Fruit fly (Drosophila melanogaster): ENCODE measurements around the gene CG34355.

Gene CG34355

DNA sequence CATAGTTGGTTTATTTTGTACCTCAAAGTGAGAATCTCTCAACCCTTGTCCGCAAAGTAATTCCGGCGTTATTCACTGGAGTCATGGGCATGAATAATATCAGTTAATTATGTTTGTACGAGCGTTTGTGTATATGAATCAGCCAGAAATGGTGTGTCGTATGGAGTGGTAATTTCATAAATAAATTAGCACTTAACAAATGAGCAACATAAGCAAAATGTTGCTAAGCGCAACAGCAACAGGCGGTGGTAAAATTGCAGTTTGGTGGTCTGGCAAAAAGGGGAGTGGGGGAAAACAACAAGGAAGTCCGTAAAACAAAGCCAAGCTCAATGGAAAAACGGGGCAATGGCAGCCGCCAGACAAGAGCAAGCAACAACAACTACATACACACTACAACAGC, 82.0 kb downstream of the CG34355 start:
- peak; percentile 55 for TF ChIP-seq Med (GFP tag)
- 0 out of 4 replicates have a peak, but pooled peaks have one; percentile 30 for TF ChIP-seq chinmo (GFP tag; IDR thresholded peaks at IDR 0.05; ENCODE audit: partially characterized antibody)
- TF ChIP-seq ash1 (GFP tag; optimal IDR thresholded peaks at IDR 0.05): no peak
- TF ChIP-seq CG7963 (GFP tag; IDR thresholded peaks at IDR 0.05; ENCODE audit: partially characterized antibody): no peak
- no peak for TF ChIP-seq CG3065 (GFP tag; optimal IDR thresholded peaks at IDR 0.05)

DNA sequence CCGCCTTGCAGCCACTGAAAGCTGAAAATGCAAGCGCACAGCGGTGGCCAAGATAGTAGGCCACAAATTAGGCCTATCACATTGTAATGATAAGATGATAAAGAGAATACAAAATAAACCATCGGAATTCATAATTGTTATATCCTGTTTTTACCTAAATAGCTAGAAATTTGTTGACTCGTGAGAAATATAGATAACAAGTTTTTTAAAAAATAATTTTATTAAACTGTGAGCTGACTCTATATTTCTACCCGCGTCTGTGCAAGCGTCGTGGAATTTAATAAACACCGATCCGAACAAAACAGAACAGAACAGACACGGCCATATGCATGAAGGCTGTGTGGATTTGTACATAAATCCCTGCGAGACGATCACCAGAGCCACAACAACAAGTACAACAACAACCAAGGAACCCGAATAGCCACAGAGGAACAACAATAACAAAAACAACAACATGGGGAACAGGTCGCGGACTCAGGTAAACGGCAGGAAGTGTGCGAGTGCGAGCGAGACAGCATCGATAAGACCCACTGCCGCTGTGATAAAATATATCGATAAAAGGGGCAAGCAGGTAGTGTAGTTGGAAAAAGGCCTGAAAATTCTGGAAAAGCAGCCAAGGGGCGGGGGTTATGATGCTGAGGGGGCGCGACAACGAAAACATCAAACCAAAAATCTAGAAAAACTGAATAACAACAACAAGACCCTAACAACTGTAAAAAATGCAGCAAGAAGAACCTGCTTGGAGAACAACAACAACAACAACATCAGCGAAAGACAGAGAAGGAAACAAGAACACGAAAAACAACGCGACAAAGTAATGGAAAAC, 82.8 kb downstream of the CG34355 start:
- peak; percentile 90 for TF ChIP-seq Oli (tag; optimal IDR thresholded peaks at IDR 0.05)
- TF ChIP-seq Mad (GFP tag; optimal IDR thresholded peaks at IDR 0.05): peak; percentile 76
- TF ChIP-seq CG6683 (GFP tag; optimal IDR thresholded peaks at IDR 0.05): peak; percentile 58
- TF ChIP-seq CG32532 (GFP tag; IDR thresholded peaks at IDR 0.05): peak; percentile 73
- TF ChIP-seq jing (GFP tag; optimal IDR thresholded peaks at IDR 0.05): peak; percentile 70
- peak; percentile 22 for TF ChIP-seq CG6654 (GFP tag; optimal IDR thresholded peaks at IDR 0.05)
- peak; percentile 93 for TF ChIP-seq CG31441 (GFP tag; IDR thresholded peaks at IDR 0.05)
- TF ChIP-seq dpn (GFP tag; optimal IDR thresholded peaks at IDR 0.05): peak; percentile 51 to 80
- peak; percentile 84 for TF ChIP-seq CG12219 (GFP tag; optimal IDR thresholded peaks at IDR 0.05)
- peak; percentile 68 for TF ChIP-seq trh (GFP tag; optimal IDR thresholded peaks at IDR 0.05)
- TF ChIP-seq zen (tag; optimal IDR thresholded peaks at IDR 0.05): peak; percentile 95
- no peak for TF ChIP-seq CG7963 (GFP tag; IDR thresholded peaks at IDR 0.05; ENCODE audit: partially characterized antibody)
- peak; percentile 49 for TF ChIP-seq CTCF (GFP tag; optimal IDR thresholded peaks at IDR 0.05)
- peak; percentile 52 for TF ChIP-seq vfl (GFP tag; optimal IDR thresholded peaks at IDR 0.05)
- TF ChIP-seq ac (GFP tag; optimal IDR thresholded peaks at IDR 0.05): peak; percentile 94
- TF ChIP-seq tll (GFP tag; optimal IDR thresholded peaks at IDR 0.05): peak in 1 of 2 experiments; percentile 30
- peak; percentile 89 for TF ChIP-seq CoRest (tag; optimal IDR thresholded peaks at IDR 0.05)
- no peak for TF ChIP-seq tna (GFP tag; IDR thresholded peaks at IDR 0.05; ENCODE audit: partially characterized antibody)
- peak; percentile 92 for TF ChIP-seq unpg (GFP tag; optimal IDR thresholded peaks at IDR 0.05)
- peak; percentile 76 to 88 for TF ChIP-seq chif (GFP tag; optimal IDR thresholded peaks at IDR 0.05)
- no peak for TF ChIP-seq dimm (GFP tag; IDR thresholded peaks at IDR 0.05)
- no peak; the same call in 1 of the 2 replicates for TF ChIP-seq crol (GFP tag; IDR thresholded peaks at IDR 0.05)
- TF ChIP-seq CG6791 (GFP tag; IDR thresholded peaks at IDR 0.05; ENCODE audit: partially characterized antibody): no peak
- TF ChIP-seq Camta (GFP tag; optimal IDR thresholded peaks at IDR 0.05): peak; percentile 65
- no peak for TF ChIP-seq cas (GFP tag; IDR thresholded peaks at IDR 0.05)
- peak; percentile 90 for TF ChIP-seq az2 (GFP tag; optimal IDR thresholded peaks at IDR 0.05)
- no peak for TF ChIP-seq CG6765 (GFP tag; optimal IDR thresholded peaks at IDR 0.05)
- peak; percentile 19 for TF ChIP-seq grn (GFP tag; optimal IDR thresholded peaks at IDR 0.05)
- TF ChIP-seq CG6254 (GFP tag; optimal IDR thresholded peaks at IDR 0.05): peak; percentile 91
- TF ChIP-seq Ets65A (GFP tag): peak; percentile 90
- TF ChIP-seq mirr (GFP tag; optimal IDR thresholded peaks at IDR 0.05): no peak
- no peak for TF ChIP-seq CG31388 (GFP tag; optimal IDR thresholded peaks at IDR 0.05)
- TF ChIP-seq CG4617 (GFP tag; optimal IDR thresholded peaks at IDR 0.05; ENCODE audit: borderline replicate concordance): peak; percentile 37
- TF ChIP-seq CG11247 (GFP tag; IDR thresholded peaks at IDR 0.05): peak; percentile 56
- peak; percentile 59 for TF ChIP-seq HmgZ (tag; optimal IDR thresholded peaks at IDR 0.05)
- TF ChIP-seq Usf (GFP tag; optimal IDR thresholded peaks at IDR 0.05): peak; percentile 76
- peak; percentile 9; the same call in 1 of the 2 replicates for TF ChIP-seq al (GFP tag; IDR thresholded peaks at IDR 0.05)
- TF ChIP-seq Abd-B (GFP tag; optimal IDR thresholded peaks at IDR 0.05): peak; percentile 74
- peak; percentile 81 for TF ChIP-seq CG7372 (GFP tag; IDR thresholded peaks at IDR 0.05)
- TF ChIP-seq hth (optimal IDR thresholded peaks at IDR 0.05): no peak
- TF ChIP-seq CG4282 (GFP tag; optimal IDR thresholded peaks at IDR 0.05): no peak
- peak; percentile 91 for TF ChIP-seq Ssrp (tag; optimal IDR thresholded peaks at IDR 0.05)
- peak; percentile 61 to 89 for TF ChIP-seq Hr51 (GFP tag; optimal IDR thresholded peaks at IDR 0.05)

Measured in whole organism, embryonic.